Worm (Caenorhabditis elegans) whole organism, early embryonic: Measurements from ENCODE around the gene B0507.2.

Experiments
- B0310.2 ChIP-seq: sonication (generic microtip); optimal IDR thresholded peaks from 2 replicates; lab custom pipeline; 2016; ENCODE audit warnings: mild to moderate bottlenecking, missing genetic modification characterization, missing compliant biosample characterization
- F13C5.2 ChIP-seq: sonication (generic microtip); optimal IDR thresholded peaks from 2 replicates; lab custom pipeline; 2017; ENCODE audit warnings: mild to moderate bottlenecking, missing genetic modification characterization, inconsistent platforms, missing compliant biosample characterization
- aly-1 ChIP-seq: sonication (generic microtip); optimal IDR thresholded peaks from 2 replicates; lab custom pipeline; 2016; ENCODE audit warnings: missing genetic modification characterization, missing compliant biosample characterization
- ama-1 ChIP-seq: fragments of 150-350 bp; optimal IDR thresholded peaks from 2 replicates; lab custom pipeline; 2014
- ceh-13 ChIP-seq: fragments of 200-800 bp; sonication (Bioruptor generic); optimal IDR thresholded peaks from 2 replicates; lab custom pipeline; 2018; ENCODE audit warnings: mild to moderate bottlenecking, missing genetic modification characterization, missing compliant biosample characterization
- ets-7 ChIP-seq: sonication (generic microtip); optimal IDR thresholded peaks from 2 replicates; lab custom pipeline; 2016; ENCODE audit warnings: missing genotype, missing genetic modification characterization, missing compliant biosample characterization
- flt-1 ChIP-seq: fragments of 200-800 bp; sonication (Bioruptor generic); IDR thresholded peaks from 2 replicates; pipeline ENCODE4 v1.3.6; 2022; ENCODE audit warnings: missing genetic modification characterization, missing compliant biosample characterization
- hmbx-1 ChIP-seq: sonication (generic microtip); optimal IDR thresholded peaks from 2 replicates; lab custom pipeline; 2016; ENCODE audit warnings: mild to moderate bottlenecking, missing genetic modification characterization, missing compliant biosample characterization
- hmg-4 ChIP-seq: fragments of 200-800 bp; sonication (Bioruptor generic); optimal IDR thresholded peaks from 2 replicates; lab custom pipeline; 2018; ENCODE audit warnings: mild to moderate bottlenecking, missing genetic modification characterization, missing compliant biosample characterization
- hnd-1 ChIP-seq: sonication (generic microtip); optimal IDR thresholded peaks from 2 replicates; lab custom pipeline; 2016; ENCODE audit warnings: missing genetic modification characterization, missing compliant biosample characterization
- scrt-1 ChIP-seq: fragments of 200-800 bp; sonication (Bioruptor generic); IDR thresholded peaks from 2 replicates; pipeline ENCODE4 v1.3.6; 2022; ENCODE audit warnings: missing genetic modification characterization, missing compliant biosample characterization
- sea-1 ChIP-seq: fragments of 200-800 bp; sonication (Bioruptor generic); conservative IDR thresholded peaks from 2 replicates; pipeline ENCODE4 v1.3.6; 2022; ENCODE audit warnings: missing genetic modification characterization, missing compliant biosample characterization
- tbx-11 ChIP-seq: fragments of 200-800 bp; sonication (Bioruptor generic); IDR thresholded peaks from 2 replicates; pipeline ENCODE4 v1.3.6; 2022; ENCODE audit warnings: missing genetic modification characterization, missing compliant biosample characterization

- TF ChIP-seq hmbx-1 (tag; lab: Kevin White, UChicago) (no peak), flt-1 (GFP tag; lab: Robert Waterston, UW) (no peak), scrt-1 (GFP tag; lab: Robert Waterston, UW) (no peak), ama-1 (no peak), F13C5.2 (tag; lab: Kevin White, UChicago) (no peak), ceh-13 (GFP tag; lab: Kevin White, UChicago) (no peak), B0310.2 (tag; lab: Kevin White, UChicago) (no peak), tbx-11 (GFP tag; lab: Robert Waterston, UW) (no peak), hnd-1 (no peak), ets-7 (tag; lab: Kevin White, UChicago) (no peak), hmg-4 (no peak), aly-1 (tag; lab: Kevin White, UChicago) (no peak), sea-1 (GFP tag; lab: Robert Waterston, UW) (no peak)
Measured at ce11 chrV:8732934-8733333, 41.2 kb upstream of the B0507.2 start, which contains the start of gene ZC196.4.
